Fruit fly (Drosophila melanogaster) whole organism, pupa: Measurements from ENCODE around the gene AdipoR.

Experiments used
- CG10348 ChIP-seq: fragments of 200-800 bp; sonication (Bioruptor generic); IDR thresholded peaks from 2 replicates; pipeline ENCODE4 v1.3.6; 2022; ENCODE audit warnings: missing biosample characterization, missing genetic modification characterization
- CG14655 ChIP-seq: fragments of 200-800 bp; sonication (Bioruptor generic); optimal IDR thresholded peaks from 3 replicates; lab custom pipeline; 2017; ENCODE audit warnings: mild to moderate bottlenecking, missing biosample characterization, missing genetic modification reagents, missing genetic modification characterization
- CG15710 ChIP-seq: fragments of 200-800 bp; sonication (Bioruptor generic); optimal IDR thresholded peaks from 2 replicates; lab custom pipeline; 2018; ENCODE audit warnings: missing biosample characterization, mild to moderate bottlenecking, missing genetic modification characterization, moderate library complexity
- CG17806 ChIP-seq: fragments of 200-800 bp; sonication (Bioruptor generic); optimal IDR thresholded peaks from 2 replicates; lab custom pipeline; 2018; ENCODE audit warnings: missing biosample characterization, mild to moderate bottlenecking, missing genetic modification characterization, moderate library complexity
- CG32121 ChIP-seq: fragments of 200-800 bp; sonication (Bioruptor generic); IDR thresholded peaks from 2 replicates; pipeline ENCODE4 v1.3.6; 2022; ENCODE audit warnings: missing biosample characterization, missing genetic modification characterization
- CG34367 ChIP-seq: fragments of 200-800 bp; sonication (Bioruptor generic); optimal IDR thresholded peaks from 2 replicates; lab custom pipeline; 2018; ENCODE audit warnings: missing biosample characterization, mild to moderate bottlenecking, missing genetic modification characterization
- CG4496 ChIP-seq: fragments of 200-800 bp; sonication (Bioruptor generic); IDR thresholded peaks from 3 replicates; pipeline ENCODE4 v1.3.6; 2022; ENCODE audit warnings: missing biosample characterization, missing genetic modification characterization
- CG9948 ChIP-seq: fragments of 200-800 bp; sonication (Bioruptor generic); optimal IDR thresholded peaks from 2 replicates; lab custom pipeline; 2018; ENCODE audit warnings: missing biosample characterization, mild to moderate bottlenecking, missing genetic modification characterization, moderate library complexity
- EcR ChIP-seq: fragments of 200-800 bp; sonication (Bioruptor generic); optimal IDR thresholded peaks from 3 replicates; lab custom pipeline; 2019; ENCODE audit warnings: missing biosample characterization, missing genetic modification characterization, mild to moderate bottlenecking, moderate library complexity, missing genetic modification reagents
- Pif1A ChIP-seq: fragments of 200-800 bp; sonication (Bioruptor generic); optimal IDR thresholded peaks from 3 replicates; lab custom pipeline; 2016; ENCODE audit warnings: missing biosample characterization, missing genetic modification characterization
- Pif1B ChIP-seq: fragments of 200-800 bp; sonication (Bioruptor generic); optimal IDR thresholded peaks from 3 replicates; lab custom pipeline; 2016; ENCODE audit warnings: missing biosample characterization, missing genetic modification characterization
- Snoo ChIP-seq: fragments of 200-800 bp; sonication (Bioruptor generic); optimal IDR thresholded peaks from 3 replicates; lab custom pipeline; 2017; ENCODE audit warnings: missing biosample characterization, mild to moderate bottlenecking, missing genetic modification characterization, inconsistent platforms
- fd96Ca ChIP-seq: fragments of 200-800 bp; sonication (Bioruptor generic); IDR thresholded peaks from 3 replicates; pipeline ENCODE4 v1.3.6; 2022; ENCODE audit warnings: missing biosample characterization, missing genetic modification characterization

DNA sequence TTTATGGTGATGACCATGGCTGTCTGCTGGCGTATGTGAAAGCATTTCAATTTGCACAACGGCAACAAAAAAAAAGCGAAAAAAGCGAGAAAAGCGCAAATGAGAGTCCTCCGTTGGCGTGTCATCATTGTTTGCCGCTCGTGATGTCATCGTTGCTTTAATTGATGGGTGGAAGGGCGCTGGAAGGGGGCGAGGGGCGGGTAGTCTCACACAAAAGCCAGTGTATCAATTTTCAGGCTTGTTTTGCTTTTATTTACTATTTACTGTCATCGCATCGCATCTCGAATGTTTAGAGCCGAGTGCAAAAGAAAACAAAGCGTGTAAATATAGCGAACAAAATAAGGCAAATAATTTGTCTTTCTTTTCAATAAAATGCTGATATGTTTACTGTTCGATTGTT is 41.7 kb upstream of the AdipoR start:
- no peak for TF ChIP-seq Pif1B
- peak; percentile 9 for TF ChIP-seq CG9948 (tag; lab: Kevin White, UChicago)
- TF ChIP-seq EcR (GFP tag; lab: Kevin White, UChicago), result peak; percentile 30
- peak; percentile 16 for TF ChIP-seq CG34367 (tag; lab: Kevin White, UChicago)
- TF ChIP-seq CG4496 (GFP tag; lab: Robert Waterston, UW), result peak; percentile 56; the same call in 1 of the 3 replicates
- peak; percentile 50; the same call in 2 of the 3 replicates for TF ChIP-seq fd96Ca (GFP tag; lab: Robert Waterston, UW)
- TF ChIP-seq CG14655, result no peak
- TF ChIP-seq CG10348 (GFP tag; lab: Robert Waterston, UW), result no peak
- peak; percentile 14 for TF ChIP-seq CG15710 (tag; lab: Kevin White, UChicago)
- TF ChIP-seq CG17806 (tag; lab: Kevin White, UChicago), result peak; percentile 23
- TF ChIP-seq Snoo (tag; lab: Kevin White, UChicago), result no peak
- no peak; the same call in 1 of the 2 replicates for TF ChIP-seq CG32121 (GFP tag; lab: Robert Waterston, UW)
- no peak for TF ChIP-seq Pif1A (GFP tag; lab: Kevin White, UChicago)
